Fruit fly (Drosophila melanogaster): ENCODE data around the gene CG17834.
A peak's percentile ranks its signal among the peaks of the same experiment; 100 is the strongest.

Gene CG17834

DNA sequence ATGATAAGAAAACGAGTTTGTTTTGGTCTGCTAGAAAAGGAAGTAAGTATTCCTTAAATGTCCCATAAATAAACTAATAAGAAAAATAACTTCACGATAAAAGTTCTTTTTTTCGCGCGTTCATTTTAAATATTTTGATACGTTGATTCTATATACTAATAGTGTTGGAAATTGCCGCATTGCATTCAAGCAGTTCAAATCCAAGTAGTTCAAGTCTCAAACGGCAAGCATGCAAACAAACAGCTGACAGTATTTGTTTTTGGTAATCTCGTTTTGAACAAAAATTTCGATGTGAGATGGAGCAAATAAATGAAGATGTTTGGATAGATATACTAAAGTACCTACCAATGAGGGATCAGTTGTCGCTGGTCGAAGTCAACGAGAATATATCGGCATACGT, 40.2 kb upstream of the CG17834 start, which contains the start of gene CG13088 (continued):
- TF ChIP-seq sob (GFP tag; IDR thresholded peaks at IDR 0.05) (peak; percentile 68), CG30403 (GFP tag; optimal IDR thresholded peaks at IDR 0.05) (peak; percentile 29), HLH54F (GFP tag; optimal IDR thresholded peaks at IDR 0.05) (peak; percentile 55), maf-S (GFP tag; optimal IDR thresholded peaks at IDR 0.05) (peak; percentile 28), Elba2 (GFP tag; optimal IDR thresholded peaks at IDR 0.05) (peak; percentile 32), CG12659 (GFP tag; optimal IDR thresholded peaks at IDR 0.05) (peak; percentile 58), E2f2 (GFP tag; IDR thresholded peaks at IDR 0.05) (peak; percentile 96), Side (GFP tag; optimal IDR thresholded peaks at IDR 0.05) (peak; percentile 12), vvl (GFP tag; IDR thresholded peaks at IDR 0.05) (peak; percentile 75), crp (GFP tag; optimal IDR thresholded peaks at IDR 0.05) (peak; percentile 69 to 95), CG3847 (GFP tag; IDR thresholded peaks at IDR 0.05) (peak; percentile 67), HHEX (GFP tag; optimal IDR thresholded peaks at IDR 0.05) (no peak), Dfd (GFP tag; optimal IDR thresholded peaks at IDR 0.05) (peak in 1 of 2 experiments; percentile 5), Hsf (GFP tag; optimal IDR thresholded peaks at IDR 0.05) (peak; percentile 36), CG2875 (GFP tag; optimal IDR thresholded peaks at IDR 0.05) (peak; percentile 16), CG17802 (tag; optimal IDR thresholded peaks at IDR 0.05) (peak; percentile 33), Med (GFP tag) (peak; percentile 89), amos (GFP tag; IDR thresholded peaks at IDR 0.05; ENCODE audit: partially characterized antibody) (peak; percentile 17; the same call in 1 of the 2 replicates), CG4820 (GFP tag; optimal IDR thresholded peaks at IDR 0.05) (peak; percentile 12), CG6254 (GFP tag; optimal IDR thresholded peaks at IDR 0.05) (no peak), CG3407 (GFP tag; optimal IDR thresholded peaks at IDR 0.05) (peak; percentile 12), CG3163 (GFP tag; optimal IDR thresholded peaks at IDR 0.05) (peak; percentile 27), CG13287 (GFP tag; IDR thresholded peaks at IDR 0.05; ENCODE audit: partially characterized antibody) (peak; percentile 41; the same call in 1 of the 2 replicates), sug (tag; optimal IDR thresholded peaks at IDR 0.05) (peak; percentile 28), Nf-YB (GFP tag; optimal IDR thresholded peaks at IDR 0.05) (no peak), jumu (GFP tag; optimal IDR thresholded peaks at IDR 0.05) (no peak), CG10654 (GFP tag; optimal IDR thresholded peaks at IDR 0.05) (peak; percentile 3), chn (GFP tag; optimal IDR thresholded peaks at IDR 0.05) (peak; percentile 23), zf30C (GFP tag; optimal IDR thresholded peaks at IDR 0.05) (no peak)

DNA sequence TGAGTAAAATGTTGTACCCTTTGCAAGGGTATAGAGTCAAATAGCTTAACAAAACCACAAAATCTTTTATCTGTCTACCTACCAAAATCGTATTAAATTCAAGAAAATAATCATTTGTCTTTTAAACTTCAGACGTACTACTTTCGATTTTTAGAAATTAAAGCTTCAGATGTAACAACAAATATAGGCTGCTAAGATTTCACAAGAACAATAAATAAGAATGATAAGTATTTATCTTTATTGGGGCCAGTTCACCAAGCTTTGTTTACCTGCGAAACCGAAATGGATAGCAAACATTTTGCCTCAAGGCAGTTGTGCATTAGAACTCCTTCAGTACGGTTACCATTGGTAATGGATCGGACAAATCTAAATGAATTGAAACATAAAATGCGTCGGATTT, 38.5 kb upstream of the CG17834 start, which contains the start of gene CG43400:
CG43400 (plus strand) TSS at position 301 of the 400 bp plus-strand sequence.
- TF ChIP-seq CG12942 (GFP tag; optimal IDR thresholded peaks at IDR 0.05) (no peak), CG2129 (GFP tag; IDR thresholded peaks at IDR 0.05; ENCODE audit: partially characterized antibody) (no peak), Ada2b (GFP tag; IDR thresholded peaks at IDR 0.05) (no peak), CG12299 (tag; optimal IDR thresholded peaks at IDR 0.05) (no peak), CG5245 (GFP tag; optimal IDR thresholded peaks at IDR 0.05) (no peak), Optix (GFP tag; IDR thresholded peaks at IDR 0.05) (no peak), CG11085 (GFP tag; IDR thresholded peaks at IDR 0.05) (no peak), CoRest (tag; optimal IDR thresholded peaks at IDR 0.05) (no peak), CG17359 (tag; optimal IDR thresholded peaks at IDR 0.05) (no peak), CG11504 (tag; optimal IDR thresholded peaks at IDR 0.05) (no peak), CG12071 (GFP tag; optimal IDR thresholded peaks at IDR 0.05) (no peak), HLH3B (GFP tag; IDR thresholded peaks at IDR 0.05) (no peak)
